Worm (Caenorhabditis elegans) whole organism, early embryonic: ENCODE results near the gene sgo-1.

Experiments
- B0310.2 ChIP-seq: sonication (generic microtip); optimal IDR thresholded peaks from 2 replicates; lab custom pipeline; 2016; ENCODE audit warnings: mild to moderate bottlenecking, missing genetic modification characterization, missing compliant biosample characterization
- F13C5.2 ChIP-seq: sonication (generic microtip); optimal IDR thresholded peaks from 2 replicates; lab custom pipeline; 2017; ENCODE audit warnings: mild to moderate bottlenecking, missing genetic modification characterization, inconsistent platforms, missing compliant biosample characterization
- aly-1 ChIP-seq: sonication (generic microtip); optimal IDR thresholded peaks from 2 replicates; lab custom pipeline; 2016; ENCODE audit warnings: missing genetic modification characterization, missing compliant biosample characterization
- ama-1 ChIP-seq: fragments of 150-350 bp; optimal IDR thresholded peaks from 2 replicates; lab custom pipeline; 2014
- ceh-13 ChIP-seq: fragments of 200-800 bp; sonication (Bioruptor generic); optimal IDR thresholded peaks from 2 replicates; lab custom pipeline; 2018; ENCODE audit warnings: mild to moderate bottlenecking, missing genetic modification characterization, missing compliant biosample characterization
- ceh-36 ChIP-seq: sonication (generic microtip); optimal IDR thresholded peaks from 2 replicates; lab custom pipeline; 2016; ENCODE audit warnings: missing genetic modification characterization, inconsistent platforms, missing compliant biosample characterization
- ets-7 ChIP-seq: sonication (generic microtip); optimal IDR thresholded peaks from 2 replicates; lab custom pipeline; 2016; ENCODE audit warnings: missing genotype, missing genetic modification characterization, missing compliant biosample characterization
- flt-1 ChIP-seq: fragments of 200-800 bp; sonication (Bioruptor generic); IDR thresholded peaks from 2 replicates; pipeline ENCODE4 v1.3.6; 2022; ENCODE audit warnings: missing genetic modification characterization, missing compliant biosample characterization
- hmbx-1 ChIP-seq: sonication (generic microtip); optimal IDR thresholded peaks from 2 replicates; lab custom pipeline; 2016; ENCODE audit warnings: mild to moderate bottlenecking, missing genetic modification characterization, missing compliant biosample characterization
- hmg-4 ChIP-seq: fragments of 200-800 bp; sonication (Bioruptor generic); optimal IDR thresholded peaks from 2 replicates; lab custom pipeline; 2018; ENCODE audit warnings: mild to moderate bottlenecking, missing genetic modification characterization, missing compliant biosample characterization
- hnd-1 ChIP-seq: sonication (generic microtip); optimal IDR thresholded peaks from 2 replicates; lab custom pipeline; 2016; ENCODE audit warnings: missing genetic modification characterization, missing compliant biosample characterization
- pes-1 ChIP-seq: fragments of 200-800 bp; sonication (Bioruptor generic); IDR thresholded peaks from 2 replicates; pipeline ENCODE4 v1.3.6; 2022; ENCODE audit warnings: missing genetic modification reagents, missing genetic modification characterization, missing compliant biosample characterization
- scrt-1 ChIP-seq: fragments of 200-800 bp; sonication (Bioruptor generic); IDR thresholded peaks from 2 replicates; pipeline ENCODE4 v1.3.6; 2022; ENCODE audit warnings: missing genetic modification characterization, missing compliant biosample characterization
- sea-1 ChIP-seq: fragments of 200-800 bp; sonication (Bioruptor generic); conservative IDR thresholded peaks from 2 replicates; pipeline ENCODE4 v1.3.6; 2022; ENCODE audit warnings: missing genetic modification characterization, missing compliant biosample characterization
- tbx-11 ChIP-seq: fragments of 200-800 bp; sonication (Bioruptor generic); IDR thresholded peaks from 2 replicates; pipeline ENCODE4 v1.3.6; 2022; ENCODE audit warnings: missing genetic modification characterization, missing compliant biosample characterization
- tbx-37 ChIP-seq: fragments of 200-800 bp; sonication (Bioruptor generic); conservative IDR thresholded peaks from 2 replicates; pipeline ENCODE4 v1.3.6; 2022; ENCODE audit warnings: missing genetic modification reagents, missing genetic modification characterization, missing compliant biosample characterization
- tra-4 ChIP-seq: sonication (generic microtip); optimal IDR thresholded peaks from 2 replicates; lab custom pipeline; 2017; ENCODE audit warnings: missing genetic modification characterization, missing compliant biosample characterization

The sgo-1 gene

ce11 chrIV:7836030-7836429, 39.7 kb upstream of the sgo-1 start:
- no peak for TF ChIP-seq aly-1 (tag; lab: Kevin White, UChicago)
- peak; percentile 51 for TF ChIP-seq hmg-4 (GFP tag; lab: Kevin White, UChicago)
- no peak for TF ChIP-seq sea-1
- TF ChIP-seq ets-7: no peak
- TF ChIP-seq ceh-13 (GFP tag; lab: Kevin White, UChicago): no peak
- no peak for TF ChIP-seq flt-1 (GFP tag; lab: Robert Waterston, UW)

ce11 chrIV:7834625-7835228, 38.4 kb upstream of the sgo-1 start, which contains the start of gene erp-44.2:
erp-44.2 (minus strand) TSS chrIV:7834675.
- TF ChIP-seq sea-1 (no peak), ets-7 (no peak), tbx-37 (no peak), flt-1 (GFP tag; lab: Robert Waterston, UW) (no peak), scrt-1 (no peak), hmg-4 (GFP tag; lab: Kevin White, UChicago) (no peak), B0310.2 (tag; lab: Kevin White, UChicago) (no peak), ceh-36 (tag; lab: Kevin White, UChicago) (no peak), aly-1 (tag; lab: Kevin White, UChicago) (no peak), hmbx-1 (tag; lab: Kevin White, UChicago) (no peak), tra-4 (tag; lab: Kevin White, UChicago) (no peak), pes-1 (GFP tag; lab: Robert Waterston, UW) (no peak), F13C5.2 (tag; lab: Kevin White, UChicago) (no peak), ceh-13 (GFP tag; lab: Kevin White, UChicago) (no peak), ama-1 (lab: Kevin White, UChicago) (no peak), tbx-11 (GFP tag; lab: Robert Waterston, UW) (no peak), hnd-1 (tag; lab: Kevin White, UChicago) (no peak)

- TF ChIP-seq ama-1 (lab: Kevin White, UChicago) (no peak), pes-1 (GFP tag; lab: Robert Waterston, UW) (no peak), flt-1 (GFP tag; lab: Robert Waterston, UW) (no peak), ceh-13 (GFP tag; lab: Kevin White, UChicago) (no peak), tra-4 (tag; lab: Kevin White, UChicago) (no peak), B0310.2 (tag; lab: Kevin White, UChicago) (no peak), aly-1 (tag; lab: Kevin White, UChicago) (no peak), hmbx-1 (tag; lab: Kevin White, UChicago) (no peak), ceh-36 (tag; lab: Kevin White, UChicago) (no peak), scrt-1 (no peak), hmg-4 (GFP tag; lab: Kevin White, UChicago) (no peak), tbx-37 (no peak), F13C5.2 (tag; lab: Kevin White, UChicago) (no peak), ets-7 (no peak), sea-1 (no peak)
Observed at ce11 chrIV:7830151-7830550, 33.9 kb upstream of the sgo-1 start, which contains the start of gene mvb-12. mvb-12 (plus strand) TSS chrIV:7830525.

ce11 chrIV:7829275-7829938, 33.1 kb upstream of the sgo-1 start, which contains the start of gene C06A6.4:
C06A6.4 (minus strand) TSS chrIV:7829298.
- no peak for TF ChIP-seq F13C5.2 (tag; lab: Kevin White, UChicago)
- TF ChIP-seq tbx-11 (GFP tag; lab: Robert Waterston, UW): no peak
- no peak for TF ChIP-seq pes-1 (GFP tag; lab: Robert Waterston, UW)
- no peak for TF ChIP-seq ceh-36 (tag; lab: Kevin White, UChicago)
- no peak for TF ChIP-seq hmbx-1 (tag; lab: Kevin White, UChicago)

- no peak for TF ChIP-seq ceh-36 (tag; lab: Kevin White, UChicago)
Observed at ce11 chrIV:7824649-7825048, 28.4 kb upstream of the sgo-1 start.

- TF ChIP-seq tra-4 (tag; lab: Kevin White, UChicago) (no peak), B0310.2 (tag; lab: Kevin White, UChicago) (no peak), pes-1 (GFP tag; lab: Robert Waterston, UW) (no peak), tbx-11 (GFP tag; lab: Robert Waterston, UW) (no peak), tbx-37 (no peak), sea-1 (no peak)
Observed at ce11 chrIV:7822524-7822923, 26.2 kb upstream of the sgo-1 start, which contains the start of gene T14A8.2. T14A8.2 (minus strand) TSS chrIV:7822624.

ce11 chrIV:7817852-7818251, 21.6 kb upstream of the sgo-1 start, which contains the start of gene ric-3:
ric-3 (plus strand) TSS chrIV:7818251.
- TF ChIP-seq scrt-1 (no peak), tbx-11 (GFP tag; lab: Robert Waterston, UW) (no peak), ceh-36 (tag; lab: Kevin White, UChicago) (no peak), pes-1 (GFP tag; lab: Robert Waterston, UW) (no peak), tra-4 (tag; lab: Kevin White, UChicago) (no peak), aly-1 (tag; lab: Kevin White, UChicago) (no peak), hmbx-1 (tag; lab: Kevin White, UChicago) (no peak), flt-1 (GFP tag; lab: Robert Waterston, UW) (no peak), hnd-1 (tag; lab: Kevin White, UChicago) (no peak), F13C5.2 (tag; lab: Kevin White, UChicago) (no peak), ama-1 (lab: Kevin White, UChicago) (no peak)
